Fruit fly (Drosophila melanogaster) whole organism, embryonic: ENCODE measurements around the gene CG5612.

Experiments used
- ATbp ChIP-seq: fragments of 200-800 bp; sonication (Bioruptor generic); optimal IDR thresholded peaks from 2 replicates; lab custom pipeline; 2017; ENCODE audit warnings: missing biosample characterization, mild to moderate bottlenecking, missing genetic modification characterization, missing genetic modification reagents
- CG10274 ChIP-seq: fragments of 200-800 bp; sonication (Bioruptor generic); optimal IDR thresholded peaks from 3 replicates; lab custom pipeline; 2017; ENCODE audit warnings: missing biosample characterization, mild to moderate bottlenecking, missing genetic modification characterization
- CG12769 ChIP-seq: fragments of 200-800 bp; sonication (Bioruptor generic); optimal IDR thresholded peaks from 2 replicates; lab custom pipeline; 2019; ENCODE audit warnings: missing biosample characterization, mild to moderate bottlenecking, missing genetic modification characterization, moderate library complexity
- CG13775 ChIP-seq: fragments of 200-800 bp; sonication (Bioruptor generic); optimal IDR thresholded peaks from 3 replicates; lab custom pipeline; 2017; ENCODE audit warnings: missing biosample characterization, mild to moderate bottlenecking, missing genetic modification characterization
- CG15269 ChIP-seq: fragments of 200-800 bp; sonication (Bioruptor generic); optimal IDR thresholded peaks from 2 replicates; lab custom pipeline; 2018; ENCODE audit warnings: missing biosample characterization, mild to moderate bottlenecking, missing genetic modification characterization, moderate library complexity
- CG1603 ChIP-seq: fragments of 200-800 bp; sonication (Bioruptor generic); optimal IDR thresholded peaks from 2 replicates; lab custom pipeline; 2019; ENCODE audit warnings: missing biosample characterization, mild to moderate bottlenecking, missing genetic modification characterization, moderate library complexity
- CG16815 ChIP-seq: fragments of 200-800 bp; sonication (Bioruptor generic); optimal IDR thresholded peaks from 3 replicates; lab custom pipeline; 2017; ENCODE audit warnings: missing biosample characterization, mild to moderate bottlenecking, missing genetic modification characterization
- CG1792 ChIP-seq: fragments of 200-800 bp; sonication (Bioruptor generic); optimal IDR thresholded peaks from 2 replicates; lab custom pipeline; 2016; ENCODE audit warnings: missing biosample characterization, missing genetic modification characterization
- CG30020 ChIP-seq: fragments of 200-800 bp; optimal IDR thresholded peaks from 2 replicates; lab custom pipeline; 2019; ENCODE audit warnings: missing biosample characterization, mild to moderate bottlenecking, missing genetic modification characterization, moderate library complexity
- CG3065 ChIP-seq: fragments of 200-800 bp; sonication (Bioruptor generic); optimal IDR thresholded peaks from 2 replicates; lab custom pipeline; 2016; ENCODE audit warnings: missing biosample characterization, missing genetic modification characterization
- CG31388 ChIP-seq: fragments of 200-800 bp; sonication (Bioruptor generic); optimal IDR thresholded peaks from 2 replicates; lab custom pipeline; 2016; ENCODE audit warnings: missing biosample characterization, missing genetic modification characterization
- CG34376 ChIP-seq: fragments of 200-800 bp; sonication (Bioruptor generic); optimal IDR thresholded peaks from 2 replicates; lab custom pipeline; 2018; ENCODE audit warnings: missing biosample characterization, mild to moderate bottlenecking, missing genetic modification characterization
- CG6254 ChIP-seq: fragments of 200-800 bp; sonication (Bioruptor generic); optimal IDR thresholded peaks from 3 replicates; lab custom pipeline; 2017; ENCODE audit warnings: mild to moderate bottlenecking, missing biosample characterization, missing genetic modification reagents, missing genetic modification characterization
- CG6689 ChIP-seq: fragments of 200-800 bp; sonication (Bioruptor generic); IDR thresholded peaks from 2 replicates; pipeline ENCODE4 v1.3.6; 2022; ENCODE audit warnings: missing biosample characterization, missing genetic modification characterization
- CG6765 ChIP-seq: fragments of 200-800 bp; sonication (Bioruptor generic); optimal IDR thresholded peaks from 3 replicates; lab custom pipeline; 2017; ENCODE audit warnings: missing biosample characterization, mild to moderate bottlenecking, missing genetic modification characterization
- CG7928 ChIP-seq: fragments of 200-800 bp; sonication (Bioruptor generic); optimal IDR thresholded peaks from 2 replicates; lab custom pipeline; 2017; ENCODE audit warnings: missing biosample characterization, mild to moderate bottlenecking, missing genetic modification characterization
- CG8281 ChIP-seq: fragments of 200-800 bp; sonication (Bioruptor generic); optimal IDR thresholded peaks from 2 replicates; lab custom pipeline; 2018; ENCODE audit warnings: missing biosample characterization, mild to moderate bottlenecking, missing genetic modification characterization, moderate library complexity
- D19B ChIP-seq: fragments of 200-800 bp; sonication (Bioruptor generic); optimal IDR thresholded peaks from 2 replicates; lab custom pipeline; 2017; ENCODE audit warnings: missing biosample characterization, mild to moderate bottlenecking, missing genetic modification characterization
- Dip2 ChIP-seq: fragments of 200-800 bp; sonication (Bioruptor generic); IDR thresholded peaks from 2 replicates; pipeline ENCODE4 v1.3.6; 2022; ENCODE audit warnings: missing biosample characterization, missing genetic modification characterization
- Dip3 ChIP-seq: fragments of 200-800 bp; sonication (Bioruptor generic); optimal IDR thresholded peaks from 3 replicates; lab custom pipeline; 2016; ENCODE audit warnings: missing biosample characterization, missing genetic modification characterization
- Drgx ChIP-seq: fragments of 200-800 bp; sonication (Bioruptor generic); IDR thresholded peaks from 2 replicates; pipeline ENCODE4 v1.3.6; 2022; ENCODE audit warnings: missing biosample characterization, missing genetic modification characterization
- E2f2 ChIP-seq: fragments of 200-800 bp; sonication (Bioruptor generic); IDR thresholded peaks from 2 replicates; pipeline ENCODE4 v1.3.6; 2022; ENCODE audit warnings: missing biosample characterization, missing genetic modification characterization
- Ets97D ChIP-seq: fragments of 200-800 bp; sonication (Bioruptor generic); optimal IDR thresholded peaks from 3 replicates; lab custom pipeline; 2016; ENCODE audit warnings: missing biosample characterization, missing genetic modification characterization
- Fer2 ChIP-seq: fragments of 200-800 bp; sonication (Bioruptor generic); optimal IDR thresholded peaks from 2 replicates; lab custom pipeline; 2018; ENCODE audit warnings: missing biosample characterization, mild to moderate bottlenecking, missing genetic modification characterization, moderate library complexity
- Gsc ChIP-seq: fragments of 200-800 bp; sonication (Bioruptor generic); IDR thresholded peaks from 2 replicates; pipeline ENCODE4 v1.3.6; 2022; ENCODE audit warnings: missing biosample characterization, missing genetic modification characterization
- H15 ChIP-seq: fragments of 200-800 bp; sonication (Bioruptor generic); IDR thresholded peaks from 3 replicates; pipeline ENCODE4 v1.3.6; 2022; ENCODE audit warnings: missing biosample characterization, missing genetic modification characterization
- HLH54F ChIP-seq: fragments of 200-800 bp; sonication (Bioruptor generic); optimal IDR thresholded peaks from 3 replicates; lab custom pipeline; 2016; ENCODE audit warnings: missing biosample characterization, missing genetic modification characterization
- Hand ChIP-seq: fragments of 200-800 bp; sonication (Bioruptor generic); optimal IDR thresholded peaks from 2 replicates; lab custom pipeline; 2017; ENCODE audit warnings: mild to moderate bottlenecking, missing biosample characterization, missing genetic modification reagents, missing genetic modification characterization
- Oli ChIP-seq: fragments of 200-800 bp; sonication (Bioruptor generic); optimal IDR thresholded peaks from 2 replicates; lab custom pipeline; 2018; ENCODE audit warnings: missing biosample characterization, mild to moderate bottlenecking, missing genetic modification characterization, moderate library complexity
- aop ChIP-seq: fragments of 200-800 bp; sonication (Bioruptor generic); IDR thresholded peaks from 2 replicates; pipeline ENCODE4 v1.3.6; 2022; ENCODE audit warnings: missing biosample characterization, missing genetic modification characterization
- cg ChIP-seq: fragments of 200-800 bp; sonication (Bioruptor generic); optimal IDR thresholded peaks from 3 replicates; lab custom pipeline; 2019; ENCODE audit warnings: missing biosample characterization, mild to moderate bottlenecking, missing genetic modification characterization, moderate library complexity
- dmrt99B ChIP-seq: fragments of 200-800 bp; sonication (Bioruptor generic); optimal IDR thresholded peaks from 2 replicates; lab custom pipeline; 2018; ENCODE audit warnings: missing biosample characterization, mild to moderate bottlenecking, missing genetic modification characterization, moderate library complexity
- dysf ChIP-seq: fragments of 200-800 bp; sonication (Bioruptor generic); IDR thresholded peaks from 3 replicates; pipeline ENCODE4 v1.3.6; 2022; ENCODE audit warnings: missing biosample characterization, missing genetic modification characterization
- eve ChIP-seq, 2 experiments: fragments of >200 bp; optimal IDR thresholded peaks; 2 replicates each; lab custom pipeline; 2017; ENCODE audit warnings: missing biosample characterization in 2 of 2, missing genetic modification characterization in 2 of 2
- fd96Cb ChIP-seq: fragments of 200-800 bp; sonication (Bioruptor generic); optimal IDR thresholded peaks from 2 replicates; lab custom pipeline; 2018; ENCODE audit warnings: missing biosample characterization, mild to moderate bottlenecking, missing genetic modification characterization, moderate library complexity
- fu2 ChIP-seq: fragments of 200-800 bp; sonication (Bioruptor generic); optimal IDR thresholded peaks from 2 replicates; lab custom pipeline; 2016; ENCODE audit warnings: missing biosample characterization, missing genetic modification characterization
- grau ChIP-seq: fragments of 200-800 bp; optimal IDR thresholded peaks from 3 replicates; lab custom pipeline; 2019; ENCODE audit warnings: missing biosample characterization, mild to moderate bottlenecking, missing genetic modification characterization, moderate library complexity
- gsb-n ChIP-seq: fragments of 200-800 bp; sonication (Bioruptor generic); optimal IDR thresholded peaks from 3 replicates; lab custom pipeline; 2018; ENCODE audit warnings: missing biosample characterization, mild to moderate bottlenecking, missing genetic modification characterization
- ham ChIP-seq: fragments of 200-800 bp; sonication (Bioruptor generic); IDR thresholded peaks from 2 replicates; pipeline ENCODE4 v1.3.6; 2022; ENCODE audit warnings: missing biosample characterization, missing genetic modification characterization
- hbn ChIP-seq: fragments of 200-800 bp; sonication (Bioruptor generic); IDR thresholded peaks from 2 replicates; pipeline ENCODE4 v1.3.6; 2022; ENCODE audit warnings: missing biosample characterization, missing genetic modification characterization; ENCODE audit not compliant: partially characterized antibody
- hth ChIP-seq: fragments of >200 bp; optimal IDR thresholded peaks from 2 replicates; lab custom pipeline; 2017; ENCODE audit warnings: inconsistent platforms
- insv ChIP-seq, 2 experiments: fragments of 200-800 bp; sonication (Bioruptor generic); optimal IDR thresholded peaks; 3 replicates each; lab custom pipeline; 2016 to 2018; ENCODE audit warnings: missing biosample characterization in 2 of 2, missing genetic modification characterization in 2 of 2
- lov ChIP-seq, 2 experiments: fragments of 200-800 bp in 1 of 2; fragments of >200 bp in 1 of 2; sonication (Bioruptor generic) in 1 of 2; IDR thresholded peaks in 1 of 2; optimal IDR thresholded peaks in 1 of 2; 2 replicates in 1 of 2; 3 replicates in 1 of 2; pipeline versions ENCODE4 v1.3.6 to Lab custom; 2017 to 2022; ENCODE audit warnings: missing biosample characterization in 1 of 2, missing genetic modification characterization in 1 of 2
- pb ChIP-seq: fragments of 200-800 bp; sonication (Bioruptor generic); optimal IDR thresholded peaks from 3 replicates; lab custom pipeline; 2016; ENCODE audit warnings: missing biosample characterization, missing genetic modification characterization
- pum ChIP-seq: fragments of 200-800 bp; sonication (Bioruptor generic); optimal IDR thresholded peaks from 2 replicates; lab custom pipeline; 2016; ENCODE audit warnings: missing biosample characterization, missing genetic modification characterization
- rib ChIP-seq: fragments of 200-800 bp; sonication (Bioruptor generic); IDR thresholded peaks from 2 replicates; pipeline ENCODE4 v1.3.6; 2022; ENCODE audit warnings: missing biosample characterization, missing genetic modification characterization
- salm ChIP-seq: fragments of 200-800 bp; sonication (Bioruptor generic); optimal IDR thresholded peaks from 2 replicates; lab custom pipeline; 2018; ENCODE audit warnings: missing biosample characterization, mild to moderate bottlenecking, missing genetic modification characterization
- sd ChIP-seq: fragments of 200-800 bp; sonication (Bioruptor generic); optimal IDR thresholded peaks from 3 replicates; lab custom pipeline; 2018; ENCODE audit warnings: missing biosample characterization, mild to moderate bottlenecking, missing genetic modification characterization, moderate library complexity
- toy ChIP-seq: fragments of 200-800 bp; sonication (Bioruptor generic); IDR thresholded peaks from 2 replicates; pipeline ENCODE4 v1.3.6; 2022; ENCODE audit warnings: missing biosample characterization, missing genetic modification characterization
- usp ChIP-seq: fragments of >200 bp; optimal IDR thresholded peaks from 2 replicates; lab custom pipeline; 2017; ENCODE audit warnings: missing biosample characterization, missing genetic modification characterization
- vvl ChIP-seq: fragments of 200-800 bp; sonication (Bioruptor generic); IDR thresholded peaks from 2 replicates; pipeline ENCODE4 v1.3.6; 2022; ENCODE audit warnings: missing biosample characterization, missing genetic modification characterization

Gene CG5612

DNA sequence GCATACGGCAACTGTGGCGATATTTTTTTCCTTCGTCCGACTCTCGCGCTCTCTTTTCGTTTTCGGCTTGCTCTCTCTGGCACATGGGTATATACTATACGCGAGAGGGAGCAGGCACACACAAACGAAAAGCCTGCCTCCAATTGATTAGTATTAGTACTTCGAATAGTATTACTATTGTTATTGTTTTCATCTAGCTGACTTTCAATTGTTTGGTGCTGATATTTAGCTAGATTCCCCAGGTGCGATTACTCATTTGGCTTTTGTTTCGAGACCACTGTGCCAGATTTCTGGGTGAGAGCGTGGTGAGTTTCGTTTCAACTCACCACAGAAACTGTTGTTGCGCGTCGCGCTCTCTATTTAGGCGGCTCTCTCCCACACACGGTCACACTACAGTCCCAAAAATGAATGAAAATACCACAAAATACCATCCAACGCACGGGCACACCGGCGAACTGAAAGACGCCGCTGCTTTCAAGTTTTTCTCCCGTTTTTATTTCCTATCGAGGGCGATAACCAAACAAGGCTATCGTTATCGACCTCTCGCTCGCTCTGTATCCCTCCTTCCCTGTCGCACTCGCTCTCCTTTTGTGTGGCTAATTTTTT is 44.4 kb downstream of the CG5612 start (continued):
- TF ChIP-seq CG30020 (tag; lab: Kevin White, UChicago) (no peak), E2f2 (GFP tag; lab: Robert Waterston, UW) (no peak), fd96Cb (tag; lab: Kevin White, UChicago) (peak; percentile 5), gsb-n (tag; lab: Kevin White, UChicago) (no peak), Gsc (GFP tag; lab: Robert Waterston, UW) (no peak), aop (GFP tag; lab: Robert Waterston, UW) (no peak), H15 (GFP tag; lab: Robert Waterston, UW) (no peak), eve (GFP tag; optimal IDR thresholded peaks at IDR 0.05; lab: Kevin White, UChicago) (no peak), vvl (no peak), CG3065 (no peak), ATbp (GFP tag; lab: Kevin White, UChicago) (peak; percentile 65), CG7928 (GFP tag; lab: Kevin White, UChicago) (no peak), CG15269 (tag; lab: Kevin White, UChicago) (peak; percentile 72), CG1603 (tag; lab: Kevin White, UChicago) (peak; percentile 75), CG6689 (GFP tag; lab: Robert Waterston, UW) (no peak), grau (tag; lab: Kevin White, UChicago) (peak; percentile 68), Ets97D (GFP tag; lab: Kevin White, UChicago) (peak; percentile 89), dmrt99B (tag; lab: Kevin White, UChicago) (peak; percentile 64), D19B (GFP tag; lab: Kevin White, UChicago) (no peak), HLH54F (GFP tag; lab: Kevin White, UChicago) (peak; percentile 52), sd (tag; lab: Kevin White, UChicago) (peak; percentile 30), hbn (GFP tag; lab: Robert Waterston, UW) (no peak), toy (GFP tag; lab: Robert Waterston, UW) (no peak), CG16815 (GFP tag; lab: Kevin White, UChicago) (no peak), insv (GFP tag; optimal IDR thresholded peaks at IDR 0.05; lab: Kevin White, UChicago) (no peak), pum (GFP tag; lab: Kevin White, UChicago) (no peak), CG31388 (GFP tag; lab: Kevin White, UChicago) (peak; percentile 34), usp (GFP tag; lab: Kevin White, UChicago) (no peak), CG6765 (GFP tag; lab: Kevin White, UChicago) (peak; percentile 67), Dip2 (no peak), CG34376 (peak; percentile 87), CG8281 (no peak), salm (tag; lab: Kevin White, UChicago) (peak; percentile 65), CG6254 (GFP tag; lab: Kevin White, UChicago) (peak; percentile 48), CG10274 (peak; percentile 19), Oli (tag; lab: Kevin White, UChicago) (peak; percentile 44), cg (GFP tag; lab: Kevin White, UChicago) (no peak), Fer2 (tag; lab: Kevin White, UChicago) (no peak), hth (no peak), pb (no peak), fu2 (GFP tag; lab: Kevin White, UChicago) (no peak), CG1792 (GFP tag; lab: Kevin White, UChicago) (peak; percentile 23), CG12769 (tag; lab: Kevin White, UChicago) (peak; percentile 77), dysf (GFP tag; lab: Robert Waterston, UW) (no peak), Dip3 (no peak), Hand (GFP tag; lab: Kevin White, UChicago) (peak; percentile 57), CG13775 (peak; percentile 34), Drgx (GFP tag; lab: Robert Waterston, UW) (no peak), ham (GFP tag; lab: Robert Waterston, UW) (no peak), lov (optimal IDR thresholded peaks at IDR 0.05; lab: Kevin White, UChicago) (no peak), lov (GFP tag; IDR thresholded peaks at IDR 0.05; lab: Robert Waterston, UW) (no peak), rib (GFP tag; lab: Robert Waterston, UW) (no peak)
